Worm (Caenorhabditis elegans): ENCODE results near the gene C14C6.5.

Gene C14C6.5

ce11 chrV:525040-525439 lies 11.4 kb upstream of the C14C6.5 start, which contains the start of gene R11G11.16:
R11G11.16 (minus strand) TSS chrV:525140.
- TF ChIP-seq elt-3 (tag; optimal IDR thresholded peaks at IDR 0.05) (no peak), flh-1 (GFP tag; optimal IDR thresholded peaks at IDR 0.05) (no peak), hlh-1 (tag; optimal IDR thresholded peaks at IDR 0.05) (no peak), nhr-28 (tag; optimal IDR thresholded peaks at IDR 0.05) (no peak), pha-4 (tag; optimal IDR thresholded peaks at IDR 0.05) (no peak), nhr-237 (tag; optimal IDR thresholded peaks at IDR 0.05) (no peak), lin-13 (tag; optimal IDR thresholded peaks at IDR 0.05) (no peak), ztf-11 (tag; optimal IDR thresholded peaks at IDR 0.05) (no peak), mep-1 (tag; optimal IDR thresholded peaks at IDR 0.05) (no peak), snpc-4 (tag; optimal IDR thresholded peaks at IDR 0.05) (no peak), lin-32 (GFP tag; optimal IDR thresholded peaks at IDR 0.05) (no peak), blmp-1 (tag; optimal IDR thresholded peaks at IDR 0.05) (no peak), nhr-12 (tag; optimal IDR thresholded peaks at IDR 0.05) (no peak), ham-2 (GFP tag; optimal IDR thresholded peaks at IDR 0.05) (no peak), ceh-83 (GFP tag; optimal IDR thresholded peaks at IDR 0.05) (no peak), ceh-43 (GFP tag; optimal IDR thresholded peaks at IDR 0.05) (no peak), elt-1 (tag; optimal IDR thresholded peaks at IDR 0.05; ENCODE audit: borderline replicate concordance, insufficient read depth) (no peak), drap-1 (GFP tag; optimal IDR thresholded peaks at IDR 0.05) (no peak), unc-62 (GFP tag; optimal IDR thresholded peaks at IDR 0.05) (no peak), cnd-1 (tag; optimal IDR thresholded peaks at IDR 0.05) (no peak)

- no peak for TF ChIP-seq unc-62 (GFP tag; optimal IDR thresholded peaks at IDR 0.05)
- no peak for TF ChIP-seq nhr-237 (tag; optimal IDR thresholded peaks at IDR 0.05)
- TF ChIP-seq ham-2 (GFP tag; optimal IDR thresholded peaks at IDR 0.05): no peak
- TF ChIP-seq tbx-8 (GFP tag; optimal IDR thresholded peaks at IDR 0.05): no peak
- TF ChIP-seq elt-3 (tag; optimal IDR thresholded peaks at IDR 0.05): no peak
- no peak for TF ChIP-seq snpc-4 (tag; optimal IDR thresholded peaks at IDR 0.05)
- no peak for TF ChIP-seq unc-120 (tag; optimal IDR thresholded peaks at IDR 0.05; ENCODE audit: poor library complexity, severe bottlenecking)
- no peak for TF ChIP-seq unc-39 (tag; optimal IDR thresholded peaks at IDR 0.05)
- TF ChIP-seq ztf-11 (tag; optimal IDR thresholded peaks at IDR 0.05): no peak
- TF ChIP-seq elt-1 (tag; optimal IDR thresholded peaks at IDR 0.05; ENCODE audit: borderline replicate concordance, insufficient read depth): no peak
- TF ChIP-seq lin-13 (tag; optimal IDR thresholded peaks at IDR 0.05): no peak
- TF ChIP-seq nhr-28 (tag; optimal IDR thresholded peaks at IDR 0.05): no peak
- no peak for TF ChIP-seq hlh-1 (tag; optimal IDR thresholded peaks at IDR 0.05)
- no peak for TF ChIP-seq flh-1 (GFP tag; optimal IDR thresholded peaks at IDR 0.05)
- no peak for TF ChIP-seq mab-5 (tag; optimal IDR thresholded peaks at IDR 0.05)
- TF ChIP-seq M03D4.4 (tag; optimal IDR thresholded peaks at IDR 0.05): no peak
- no peak for TF ChIP-seq mep-1 (tag; optimal IDR thresholded peaks at IDR 0.05)
- TF ChIP-seq pha-4 (tag; optimal IDR thresholded peaks at IDR 0.05): no peak
These were observed 8.8 kb upstream of the C14C6.5 start, which contains the start of gene srw-108 for ce11 chrV:527602-528001. srw-108 (plus strand) TSS chrV:527902.

- TF ChIP-seq ces-1 (GFP tag; optimal IDR thresholded peaks at IDR 0.05): peak; percentile 61
- no peak for TF ChIP-seq nhr-2 (tag; optimal IDR thresholded peaks at IDR 0.05)
- peak; percentile 17 for TF ChIP-seq pha-4 (tag; optimal IDR thresholded peaks at IDR 0.05)
- no peak for TF ChIP-seq mep-1 (tag; optimal IDR thresholded peaks at IDR 0.05)
- peak; percentile 83 for TF ChIP-seq elt-3 (tag; optimal IDR thresholded peaks at IDR 0.05)
- peak; percentile 27 for TF ChIP-seq unc-120 (tag; optimal IDR thresholded peaks at IDR 0.05; ENCODE audit: poor library complexity, severe bottlenecking)
- peak; percentile 54 for TF ChIP-seq elt-1 (tag; optimal IDR thresholded peaks at IDR 0.05; ENCODE audit: borderline replicate concordance, insufficient read depth)
- no peak for TF ChIP-seq nhr-28 (tag; optimal IDR thresholded peaks at IDR 0.05)
- peak; percentile 59 for TF ChIP-seq ham-2 (GFP tag; optimal IDR thresholded peaks at IDR 0.05)
- TF ChIP-seq mls-2 (tag; optimal IDR thresholded peaks at IDR 0.05): peak; percentile 2
These were observed 4.4 kb upstream of the C14C6.5 start, which contains the start of gene nhr-58 for ce11 chrV:532046-532445. nhr-58 (plus strand) TSS chrV:532259.

ce11 chrV:534176-534575 lies 2.3 kb upstream of the C14C6.5 start, which contains the start of gene nhr-132:
nhr-132 (plus strand) TSS chrV:534446.
- TF ChIP-seq drap-1 (GFP tag; optimal IDR thresholded peaks at IDR 0.05): no peak
- peak; percentile 3 for TF ChIP-seq elt-1 (tag; optimal IDR thresholded peaks at IDR 0.05; ENCODE audit: borderline replicate concordance, insufficient read depth)

ce11 chrV:539040-539510 lies 2.6 kb downstream of the C14C6.5 start, which contains the start of gene nhr-155:
nhr-155 (plus strand) TSS chrV:539460.
- no peak for TF ChIP-seq nhr-12 (tag; optimal IDR thresholded peaks at IDR 0.05)
- TF ChIP-seq ces-1 (GFP tag; optimal IDR thresholded peaks at IDR 0.05): no peak
- TF ChIP-seq tbx-8 (GFP tag; optimal IDR thresholded peaks at IDR 0.05): no peak
- TF ChIP-seq nhr-2 (tag; optimal IDR thresholded peaks at IDR 0.05): no peak
- TF ChIP-seq unc-39 (tag; optimal IDR thresholded peaks at IDR 0.05): no peak
- no peak for TF ChIP-seq ztf-11 (tag; optimal IDR thresholded peaks at IDR 0.05)
- TF ChIP-seq elt-1 (tag; optimal IDR thresholded peaks at IDR 0.05; ENCODE audit: borderline replicate concordance, insufficient read depth): peak; percentile 77
- no peak for TF ChIP-seq bed-3 (GFP tag; optimal IDR thresholded peaks at IDR 0.05)
